Fruit fly (Drosophila melanogaster): ENCODE measurements around the gene CG13028.
A peak's percentile ranks its signal among the peaks of the same experiment; 100 is the strongest.

DNA sequence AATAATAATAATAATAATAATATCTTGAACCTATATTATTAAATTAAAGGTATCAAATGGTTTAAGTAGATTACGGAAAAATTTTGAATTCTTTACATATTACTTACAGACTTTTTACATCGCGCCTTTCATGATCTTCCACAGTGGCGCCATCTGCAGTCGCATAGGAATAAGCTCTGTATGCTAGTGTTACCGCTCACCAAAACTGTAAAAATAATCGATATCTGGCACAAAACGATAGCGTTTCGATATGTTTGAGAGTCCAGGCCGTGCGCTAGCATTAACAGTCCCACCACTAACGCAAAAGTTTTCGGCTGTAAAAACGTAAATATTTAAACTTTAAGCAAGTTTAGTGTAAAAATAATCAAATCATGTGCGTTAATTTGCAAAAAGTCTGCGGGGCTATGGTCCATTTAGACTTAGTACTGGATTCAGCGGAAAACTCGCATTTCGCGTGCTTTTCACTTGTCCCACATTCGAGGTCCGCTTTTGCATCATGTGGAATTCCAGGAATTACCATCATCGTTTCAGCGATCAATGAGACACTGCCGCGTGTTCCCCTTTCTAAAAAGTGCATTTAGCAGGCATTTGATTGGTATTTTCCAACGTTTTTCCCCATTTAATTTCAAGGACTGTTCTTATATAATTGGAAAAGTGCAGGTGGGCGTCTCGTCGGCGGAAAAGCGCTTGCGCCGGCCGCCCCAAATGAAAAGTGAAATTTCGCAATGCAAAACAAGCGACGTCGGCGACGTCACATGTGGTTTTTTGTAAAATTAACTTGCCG, 32.4 kb downstream of the CG13028 start:
- TF ChIP-seq cic (GFP tag; optimal IDR thresholded peaks at IDR 0.05) = no peak
- TF ChIP-seq CG1620 (GFP tag; optimal IDR thresholded peaks at IDR 0.05) = peak; percentile 58
- TF ChIP-seq CG7045 (GFP tag; optimal IDR thresholded peaks at IDR 0.05) = no peak
- TF ChIP-seq CG14711 (tag; optimal IDR thresholded peaks at IDR 0.05) = peak; percentile 25
- peak; percentile 20 for TF ChIP-seq Hr96 (GFP tag; optimal IDR thresholded peaks at IDR 0.05)
